Fruit fly (Drosophila melanogaster): ENCODE data around the gene ab.

The ab gene

DNA sequence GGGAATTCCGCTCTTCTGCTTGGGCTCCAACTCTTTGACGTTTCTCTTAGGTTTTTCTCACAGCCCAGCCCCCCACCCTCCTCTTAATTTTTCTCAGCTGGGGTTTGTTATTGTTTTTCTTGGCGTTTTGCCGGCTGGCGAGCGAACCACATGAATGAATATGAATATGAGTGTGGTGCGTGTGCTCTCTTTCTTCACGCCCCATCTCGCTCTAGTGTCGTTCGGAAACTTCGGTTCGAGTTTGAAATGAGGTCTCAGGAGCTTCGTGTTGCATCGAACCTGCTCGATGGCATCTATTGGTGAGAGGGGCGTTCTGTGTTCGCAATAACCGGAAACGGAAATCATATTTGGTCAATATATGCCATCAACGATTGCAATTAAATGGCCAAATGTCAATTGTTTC is 10.8 kb downstream of the ab start:
- TF ChIP-seq CG12768 (GFP tag; optimal IDR thresholded peaks at IDR 0.05) (no peak), Hr96 (GFP tag; optimal IDR thresholded peaks at IDR 0.05) (no peak), Clk (GFP tag; optimal IDR thresholded peaks at IDR 0.05) (no peak), CG5204 (GFP tag; optimal IDR thresholded peaks at IDR 0.05) (no peak), tj (GFP tag; optimal IDR thresholded peaks at IDR 0.05) (peak; percentile 15)

DNA sequence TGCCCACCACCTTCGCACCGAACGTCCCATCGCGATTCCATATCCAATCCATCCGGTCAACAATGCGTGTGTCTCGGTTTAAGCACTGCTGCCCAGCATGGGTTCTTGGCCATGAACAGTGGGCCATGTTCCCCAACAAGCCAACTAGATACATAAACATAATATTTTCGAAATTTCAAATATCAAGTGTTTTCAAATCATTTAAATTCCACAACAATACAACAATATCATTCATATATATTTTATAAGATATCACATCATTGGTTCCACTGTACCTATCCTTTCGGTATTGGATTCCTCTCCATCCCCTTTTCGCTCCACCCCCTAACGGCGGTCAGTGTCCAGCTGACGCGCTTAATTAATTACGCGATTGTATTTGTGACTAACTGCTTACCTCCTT is 11.6 kb downstream of the ab start:
- no peak for TF ChIP-seq CG14711 (tag; optimal IDR thresholded peaks at IDR 0.05)
- TF ChIP-seq CG7045 (GFP tag; optimal IDR thresholded peaks at IDR 0.05): no peak
- TF ChIP-seq ovo (GFP tag; optimal IDR thresholded peaks at IDR 0.05): no peak
- no peak for TF ChIP-seq cnc (optimal IDR thresholded peaks at IDR 0.05)
- no peak for TF ChIP-seq CG7101 (tag; optimal IDR thresholded peaks at IDR 0.05)
- TF ChIP-seq CG33017 (tag; optimal IDR thresholded peaks at IDR 0.05): no peak
- no peak for TF ChIP-seq CG12768 (GFP tag; optimal IDR thresholded peaks at IDR 0.05)
- TF ChIP-seq CG11617 (GFP tag; optimal IDR thresholded peaks at IDR 0.05): no peak
- TF ChIP-seq cic (GFP tag; optimal IDR thresholded peaks at IDR 0.05): no peak
- no peak for TF ChIP-seq kay (GFP tag; ENCODE audit: borderline replicate concordance)
- TF ChIP-seq pad (GFP tag; optimal IDR thresholded peaks at IDR 0.05): no peak
- TF ChIP-seq CG1620 (GFP tag; optimal IDR thresholded peaks at IDR 0.05): no peak
- TF ChIP-seq Crg-1 (GFP tag; optimal IDR thresholded peaks at IDR 0.05): no peak
- no peak for TF ChIP-seq tj (GFP tag; optimal IDR thresholded peaks at IDR 0.05)
- TF ChIP-seq bab1 (GFP tag; optimal IDR thresholded peaks at IDR 0.05): no peak
- no peak for TF ChIP-seq Mnt (GFP tag; optimal IDR thresholded peaks at IDR 0.05)
- no peak for TF ChIP-seq Clk (GFP tag; optimal IDR thresholded peaks at IDR 0.05)
- TF ChIP-seq toe (GFP tag; optimal IDR thresholded peaks at IDR 0.05): no peak
- no peak for TF ChIP-seq Hr96 (GFP tag; optimal IDR thresholded peaks at IDR 0.05)

DNA sequence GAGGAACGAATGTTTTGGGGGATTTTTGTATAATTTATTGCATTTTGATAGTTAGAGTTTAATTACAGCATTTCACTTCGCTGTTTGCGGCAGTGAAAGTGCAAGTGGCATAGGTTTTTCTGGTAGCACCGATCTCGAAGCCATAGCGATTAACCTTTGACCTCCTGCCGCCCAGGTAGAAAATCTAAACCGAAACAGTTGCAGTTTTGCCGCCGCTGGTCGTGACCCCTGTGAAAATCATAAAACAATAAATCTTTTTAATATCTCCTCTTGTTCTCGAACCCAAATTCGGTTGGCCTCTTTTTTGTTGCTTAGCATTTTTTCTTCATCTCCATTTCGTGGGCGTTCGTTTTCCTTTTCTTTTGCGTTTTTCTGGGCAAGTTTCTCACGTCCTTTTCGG is 14.0 kb downstream of the ab start:
- no peak for TF ChIP-seq Mnt (GFP tag; optimal IDR thresholded peaks at IDR 0.05)
- no peak for TF ChIP-seq Hr96 (GFP tag; optimal IDR thresholded peaks at IDR 0.05)
- TF ChIP-seq bab1 (GFP tag; optimal IDR thresholded peaks at IDR 0.05): no peak
- TF ChIP-seq CG12768 (GFP tag; optimal IDR thresholded peaks at IDR 0.05): no peak
- no peak for TF ChIP-seq cnc (optimal IDR thresholded peaks at IDR 0.05)
- no peak for TF ChIP-seq CG33017 (tag; optimal IDR thresholded peaks at IDR 0.05)
- no peak for TF ChIP-seq pad (GFP tag; optimal IDR thresholded peaks at IDR 0.05)
- TF ChIP-seq tj (GFP tag; optimal IDR thresholded peaks at IDR 0.05): no peak
- no peak for TF ChIP-seq ovo (GFP tag; optimal IDR thresholded peaks at IDR 0.05)
- TF ChIP-seq Crg-1 (GFP tag; optimal IDR thresholded peaks at IDR 0.05): no peak
- no peak for TF ChIP-seq CG11617 (GFP tag; optimal IDR thresholded peaks at IDR 0.05)
- TF ChIP-seq Clk (GFP tag; optimal IDR thresholded peaks at IDR 0.05): no peak
- no peak for TF ChIP-seq kay (GFP tag; ENCODE audit: borderline replicate concordance)
- no peak for TF ChIP-seq CG5204 (GFP tag; optimal IDR thresholded peaks at IDR 0.05)

DNA sequence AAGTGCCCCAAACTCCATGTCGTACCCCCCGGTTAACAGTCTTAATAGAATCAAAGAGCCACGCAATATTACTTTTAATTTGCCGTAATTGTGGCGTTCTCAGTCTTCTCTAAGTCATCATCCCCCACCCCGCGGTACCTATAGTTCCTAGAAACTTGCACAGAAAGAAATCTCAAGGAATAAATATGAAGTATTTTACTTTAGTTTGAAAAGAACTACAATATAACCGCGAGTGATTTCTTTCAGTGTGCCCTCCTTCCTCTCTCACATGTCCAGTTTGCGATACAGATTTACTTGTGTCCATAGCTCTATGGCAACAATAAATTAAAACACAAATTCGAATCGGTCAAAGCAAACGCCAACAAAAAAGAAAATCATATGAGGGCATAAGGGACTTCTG is 15.6 kb downstream of the ab start:
- no peak for TF ChIP-seq bab1 (GFP tag; optimal IDR thresholded peaks at IDR 0.05)

DNA sequence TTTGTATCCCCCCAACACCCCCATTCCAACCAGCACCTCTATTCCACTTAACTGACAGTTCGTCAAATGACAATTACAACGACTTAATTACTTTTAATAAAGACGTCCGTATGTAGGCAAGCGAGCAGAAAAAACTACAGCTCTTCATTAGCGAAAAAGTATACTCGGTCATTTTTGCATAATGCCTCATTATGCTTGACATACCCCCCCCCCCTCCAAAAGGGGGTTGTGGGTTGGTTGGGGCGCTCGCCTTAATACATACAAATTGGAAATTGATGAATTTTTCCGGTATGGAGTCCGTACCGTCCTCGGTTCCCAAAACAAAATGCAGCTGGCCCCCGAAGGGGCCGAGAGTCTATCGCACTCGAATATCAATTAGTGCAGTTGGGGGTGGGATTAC is 16.8 kb downstream of the ab start:
- TF ChIP-seq CG1620 (GFP tag; optimal IDR thresholded peaks at IDR 0.05) (no peak), kay (GFP tag; ENCODE audit: borderline replicate concordance) (no peak), CG7101 (tag; optimal IDR thresholded peaks at IDR 0.05) (no peak), toe (GFP tag; optimal IDR thresholded peaks at IDR 0.05) (no peak), Clk (GFP tag; optimal IDR thresholded peaks at IDR 0.05) (no peak), CG11617 (GFP tag; optimal IDR thresholded peaks at IDR 0.05) (no peak), Crg-1 (GFP tag; optimal IDR thresholded peaks at IDR 0.05) (no peak), CG12768 (GFP tag; optimal IDR thresholded peaks at IDR 0.05) (no peak), cnc (optimal IDR thresholded peaks at IDR 0.05) (no peak), Mnt (GFP tag; optimal IDR thresholded peaks at IDR 0.05) (no peak), tj (GFP tag; optimal IDR thresholded peaks at IDR 0.05) (no peak), CG5204 (GFP tag; optimal IDR thresholded peaks at IDR 0.05) (no peak), CG33017 (tag; optimal IDR thresholded peaks at IDR 0.05) (no peak), Hr96 (GFP tag; optimal IDR thresholded peaks at IDR 0.05) (no peak), pad (GFP tag; optimal IDR thresholded peaks at IDR 0.05) (no peak), ovo (GFP tag; optimal IDR thresholded peaks at IDR 0.05) (no peak), CG7045 (GFP tag; optimal IDR thresholded peaks at IDR 0.05) (no peak), CG14711 (tag; optimal IDR thresholded peaks at IDR 0.05) (no peak)

DNA sequence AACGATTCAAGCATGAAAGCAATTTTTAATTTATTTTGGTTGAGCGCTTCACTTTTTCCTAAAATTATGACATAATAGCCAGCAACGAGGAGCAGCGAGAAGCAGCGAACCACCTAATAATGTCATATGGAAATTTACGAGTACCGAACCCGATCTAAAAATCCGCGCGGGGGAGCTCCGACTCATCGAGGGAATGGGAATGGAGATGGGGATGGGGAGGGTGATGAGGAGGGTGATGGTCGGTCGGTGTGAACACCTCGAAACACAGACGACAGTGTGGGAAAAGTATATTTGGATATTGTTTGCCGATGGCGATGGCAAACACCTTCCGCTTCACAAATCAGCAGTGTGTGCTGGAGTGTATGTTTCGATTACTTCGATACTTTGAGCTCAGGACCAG is 17.6 kb downstream of the ab start:
- TF ChIP-seq cnc (optimal IDR thresholded peaks at IDR 0.05) (no peak), Hr96 (GFP tag; optimal IDR thresholded peaks at IDR 0.05) (no peak), bab1 (GFP tag; optimal IDR thresholded peaks at IDR 0.05) (no peak), CG33017 (tag; optimal IDR thresholded peaks at IDR 0.05) (no peak), tj (GFP tag; optimal IDR thresholded peaks at IDR 0.05) (no peak), Crg-1 (GFP tag; optimal IDR thresholded peaks at IDR 0.05) (no peak), kay (GFP tag; ENCODE audit: borderline replicate concordance) (no peak), Clk (GFP tag; optimal IDR thresholded peaks at IDR 0.05) (no peak), CG14711 (tag; optimal IDR thresholded peaks at IDR 0.05) (no peak), ovo (GFP tag; optimal IDR thresholded peaks at IDR 0.05) (no peak)

DNA sequence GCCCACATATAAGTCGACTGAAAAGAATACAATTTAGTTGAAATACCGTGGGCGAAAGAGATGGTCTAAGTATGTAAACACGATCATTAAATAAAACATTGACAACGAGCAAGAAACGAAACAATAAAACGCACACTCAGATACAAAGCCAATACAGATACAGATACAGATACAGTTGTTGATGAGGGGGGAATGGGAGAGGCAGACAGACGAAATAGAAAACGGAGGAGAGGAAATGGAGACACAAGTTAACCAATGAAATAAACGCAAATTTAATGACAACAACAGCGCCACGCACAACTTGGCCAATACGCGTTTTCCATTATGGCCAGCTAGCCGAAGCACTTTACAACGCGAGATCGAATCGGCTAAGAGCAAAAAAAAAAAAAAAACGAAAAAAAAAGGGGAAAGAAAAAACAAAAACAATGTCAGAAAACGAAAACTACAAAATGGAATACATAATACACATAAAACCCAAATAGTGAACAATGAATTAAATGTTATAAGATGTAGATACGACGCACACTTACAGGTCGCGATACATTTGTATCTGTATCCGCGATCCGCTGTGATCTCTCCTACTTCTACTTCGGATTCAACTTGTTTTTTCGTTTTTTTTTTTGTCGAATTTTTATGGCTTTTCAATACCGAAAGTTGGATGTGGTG is 18.6 kb downstream of the ab start:
- TF ChIP-seq CG11617 (GFP tag; optimal IDR thresholded peaks at IDR 0.05) (no peak), Clk (GFP tag; optimal IDR thresholded peaks at IDR 0.05) (no peak), CG12768 (GFP tag; optimal IDR thresholded peaks at IDR 0.05) (no peak), toe (GFP tag; optimal IDR thresholded peaks at IDR 0.05) (no peak), CG14711 (tag; optimal IDR thresholded peaks at IDR 0.05) (no peak)

Data from whole organism, adult.